Fruit fly (Drosophila melanogaster) S2 (cell line): Measurements from ENCODE around the gene CG9759.

Experiments used
- CG8478 ChIP-seq: fragments of >200 bp; optimal IDR thresholded peaks from 2 replicates; lab custom pipeline; 2018
- CTCF ChIP-seq, 2 experiments: fragments of >200 bp; optimal IDR thresholded peaks; 2 replicates each; lab custom pipeline; 2018

CG9759 gene

dm6 chr3R:13592557-13592956 is 16.5 kb downstream of the CG9759 start, which contains the start of gene CG14369:
Gene CG14369, minus strand, starts transcription at chr3R:13592657.
- TF ChIP-seq CTCF (optimal IDR thresholded peaks at IDR 0.05; lab: Kevin White, UChicago) = no peak
- TF ChIP-seq CG8478 (lab: Kevin White, UChicago) = no peak

- TF ChIP-seq CTCF (optimal IDR thresholded peaks at IDR 0.05; lab: Kevin White, UChicago) = no peak
- TF ChIP-seq CG8478 (lab: Kevin White, UChicago) = no peak
Observed at dm6 chr3R:13587697-13588096, 21.3 kb downstream of the CG9759 start, which contains the start of gene CG14370. Gene CG14370, plus strand, starts transcription at chr3R:13587997.
